Fruit fly (Drosophila melanogaster) whole organism, wandering third instar larva: ENCODE data around the gene CG9135.

Experiments used
- Abd-B ChIP-seq: fragments of >200 bp; optimal IDR thresholded peaks from 2 replicates; lab custom pipeline; 2017; ENCODE audit warnings: missing biosample characterization, missing genetic modification characterization
- Jra ChIP-seq: sonication (Bioruptor generic); optimal IDR thresholded peaks from 2 replicates; lab custom pipeline; 2016; ENCODE audit warnings: missing biosample characterization, missing genetic modification characterization
- Sp1 ChIP-seq: fragments of 200-800 bp; sonication (Bioruptor generic); optimal IDR thresholded peaks from 3 replicates; lab custom pipeline; 2019; ENCODE audit warnings: missing biosample characterization, mild to moderate bottlenecking, missing genetic modification characterization, moderate library complexity

DNA sequence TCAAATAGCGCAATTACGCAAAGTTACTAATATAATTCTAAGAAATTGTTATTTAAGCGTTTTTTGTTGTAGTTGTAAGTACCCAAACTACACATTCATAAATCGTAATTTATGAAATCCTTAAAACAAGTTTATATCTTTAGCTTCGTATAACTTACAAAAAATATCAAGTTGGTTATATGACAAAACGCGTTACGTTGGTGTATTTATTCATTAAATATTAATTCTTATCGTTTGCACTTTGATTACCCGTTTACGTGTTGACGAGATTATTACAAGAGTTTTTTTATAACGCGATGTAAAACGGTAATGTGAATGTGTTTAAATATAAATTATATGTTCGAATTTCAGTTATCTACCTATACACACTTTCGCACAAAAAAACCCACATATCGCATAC, 27.0 kb downstream of the CG9135 start:
- TF ChIP-seq Sp1 (GFP tag; lab: Kevin White, UChicago) (no peak), Jra (GFP tag; lab: Kevin White, UChicago) (no peak), Abd-B (GFP tag; lab: Kevin White, UChicago) (no peak)
